Fruit fly (Drosophila melanogaster) whole organism, embryonic: ENCODE data around the gene CG6015.

Source experiments
- ATbp ChIP-seq: fragments of 200-800 bp; sonication (Bioruptor generic); optimal IDR thresholded peaks from 2 replicates; lab custom pipeline; 2017; ENCODE audit warnings: missing biosample characterization, mild to moderate bottlenecking, missing genetic modification characterization, missing genetic modification reagents
- Atf-2 ChIP-seq: fragments of 200-800 bp; sonication (Bioruptor generic); optimal IDR thresholded peaks from 2 replicates; lab custom pipeline; 2016; ENCODE audit warnings: missing biosample characterization, missing genetic modification characterization
- Bteb2 ChIP-seq: fragments of 200-800 bp; sonication (Bioruptor generic); optimal IDR thresholded peaks from 2 replicates; lab custom pipeline; 2016; ENCODE audit warnings: missing biosample characterization, missing genetic modification characterization
- C15 ChIP-seq: fragments of 200-800 bp; sonication (Bioruptor generic); IDR thresholded peaks from 3 replicates; pipeline ENCODE4 v1.3.6; 2022; ENCODE audit warnings: missing biosample characterization, missing genetic modification characterization
- CG10267 ChIP-seq: fragments of 200-800 bp; sonication (Bioruptor generic); optimal IDR thresholded peaks from 2 replicates; lab custom pipeline; 2018; ENCODE audit warnings: missing biosample characterization, mild to moderate bottlenecking, missing genetic modification characterization, moderate library complexity
- CG11085 ChIP-seq: fragments of 200-800 bp; sonication (Bioruptor generic); IDR thresholded peaks from 2 replicates; pipeline ENCODE4 v1.3.6; 2022; ENCODE audit warnings: missing biosample characterization, missing genetic modification characterization
- CG12219 ChIP-seq: fragments of 200-800 bp; sonication (Bioruptor generic); optimal IDR thresholded peaks from 3 replicates; lab custom pipeline; 2018; ENCODE audit warnings: missing biosample characterization, mild to moderate bottlenecking, missing genetic modification characterization
- CG12769 ChIP-seq: fragments of 200-800 bp; sonication (Bioruptor generic); optimal IDR thresholded peaks from 2 replicates; lab custom pipeline; 2019; ENCODE audit warnings: missing biosample characterization, mild to moderate bottlenecking, missing genetic modification characterization, moderate library complexity
- CG14860 ChIP-seq: fragments of 200-800 bp; sonication (Bioruptor generic); IDR thresholded peaks from 3 replicates; pipeline ENCODE4 v1.3.6; 2022; ENCODE audit warnings: missing biosample characterization, missing genetic modification characterization; ENCODE audit not compliant: partially characterized antibody
- CG17612 ChIP-seq: fragments of 200-800 bp; sonication (Bioruptor generic); IDR thresholded peaks from 2 replicates; pipeline ENCODE4 v1.3.6; 2022; ENCODE audit warnings: missing biosample characterization, missing genetic modification characterization
- CG2712 ChIP-seq: fragments of 200-800 bp; optimal IDR thresholded peaks from 3 replicates; lab custom pipeline; 2019; ENCODE audit warnings: missing biosample characterization, mild to moderate bottlenecking, missing genetic modification characterization, moderate library complexity
- CG32532 ChIP-seq: fragments of 200-800 bp; sonication (Bioruptor generic); IDR thresholded peaks from 2 replicates; pipeline ENCODE4 v1.3.6; 2022; ENCODE audit warnings: missing biosample characterization, missing genetic modification characterization
- CG34224 ChIP-seq: fragments of 200-800 bp; sonication (Bioruptor generic); IDR thresholded peaks from 3 replicates; pipeline ENCODE4 v1.3.6; 2022; ENCODE audit warnings: missing biosample characterization, missing genetic modification characterization; ENCODE audit not compliant: partially characterized antibody
- CG6765 ChIP-seq: fragments of 200-800 bp; sonication (Bioruptor generic); optimal IDR thresholded peaks from 3 replicates; lab custom pipeline; 2017; ENCODE audit warnings: missing biosample characterization, mild to moderate bottlenecking, missing genetic modification characterization
- CG6854 ChIP-seq: fragments of 200-800 bp; sonication (Bioruptor generic); optimal IDR thresholded peaks from 3 replicates; lab custom pipeline; 2017; ENCODE audit warnings: missing biosample characterization, mild to moderate bottlenecking, missing genetic modification characterization
- CG7928 ChIP-seq: fragments of 200-800 bp; sonication (Bioruptor generic); optimal IDR thresholded peaks from 2 replicates; lab custom pipeline; 2017; ENCODE audit warnings: missing biosample characterization, mild to moderate bottlenecking, missing genetic modification characterization
- CG7963 ChIP-seq: fragments of 200-800 bp; sonication (Bioruptor generic); IDR thresholded peaks from 3 replicates; pipeline ENCODE4 v1.3.6; 2022; ENCODE audit warnings: missing biosample characterization, missing genetic modification characterization; ENCODE audit not compliant: partially characterized antibody
- CG8089 ChIP-seq: fragments of 200-800 bp; sonication (Bioruptor generic); optimal IDR thresholded peaks from 3 replicates; lab custom pipeline; 2016; ENCODE audit warnings: missing biosample characterization, missing genetic modification characterization
- CG9727 ChIP-seq: fragments of 200-800 bp; sonication (Bioruptor generic); optimal IDR thresholded peaks from 3 replicates; lab custom pipeline; 2017; ENCODE audit warnings: missing biosample characterization, mild to moderate bottlenecking, missing genetic modification characterization
- Ets97D ChIP-seq: fragments of 200-800 bp; sonication (Bioruptor generic); optimal IDR thresholded peaks from 3 replicates; lab custom pipeline; 2016; ENCODE audit warnings: missing biosample characterization, missing genetic modification characterization
- Gsc ChIP-seq: fragments of 200-800 bp; sonication (Bioruptor generic); IDR thresholded peaks from 2 replicates; pipeline ENCODE4 v1.3.6; 2022; ENCODE audit warnings: missing biosample characterization, missing genetic modification characterization
- Gug ChIP-seq: fragments of 200-800 bp; sonication (Bioruptor generic); IDR thresholded peaks from 4 replicates; pipeline ENCODE4 v1.3.6; 2022; ENCODE audit warnings: missing biosample characterization, missing genetic modification characterization
- H15 ChIP-seq: fragments of 200-800 bp; sonication (Bioruptor generic); IDR thresholded peaks from 3 replicates; pipeline ENCODE4 v1.3.6; 2022; ENCODE audit warnings: missing biosample characterization, missing genetic modification characterization
- HLH3B ChIP-seq: fragments of 200-800 bp; sonication (Bioruptor generic); IDR thresholded peaks from 2 replicates; pipeline ENCODE4 v1.3.6; 2022; ENCODE audit warnings: missing biosample characterization, missing genetic modification characterization
- HLH54F ChIP-seq: fragments of 200-800 bp; sonication (Bioruptor generic); optimal IDR thresholded peaks from 3 replicates; lab custom pipeline; 2016; ENCODE audit warnings: missing biosample characterization, missing genetic modification characterization
- Hr3 ChIP-seq: fragments of 200-800 bp; sonication (Bioruptor generic); optimal IDR thresholded peaks from 3 replicates; lab custom pipeline; 2016; ENCODE audit warnings: missing biosample characterization, missing genetic modification characterization
- Meics ChIP-seq: fragments of 200-800 bp; sonication (Bioruptor generic); optimal IDR thresholded peaks from 2 replicates; lab custom pipeline; 2017; ENCODE audit warnings: missing biosample characterization, mild to moderate bottlenecking, missing genetic modification characterization
- Oli ChIP-seq: fragments of 200-800 bp; sonication (Bioruptor generic); optimal IDR thresholded peaks from 2 replicates; lab custom pipeline; 2018; ENCODE audit warnings: missing biosample characterization, mild to moderate bottlenecking, missing genetic modification characterization, moderate library complexity
- Opbp ChIP-seq: fragments of 200-800 bp; sonication (Bioruptor generic); IDR thresholded peaks from 3 replicates; pipeline ENCODE4 v1.3.6; 2022; ENCODE audit warnings: missing biosample characterization, missing genetic modification characterization; ENCODE audit not compliant: partially characterized antibody
- Pdp1 ChIP-seq, 2 experiments: fragments of 200-800 bp; sonication (Bioruptor generic); optimal IDR thresholded peaks; 3 replicates each; lab custom pipeline; 2016; ENCODE audit warnings: missing biosample characterization in 2 of 2, missing genetic modification characterization in 2 of 2, mild to moderate bottlenecking in 1 of 2, moderate library complexity in 1 of 2
- Ravus ChIP-seq: fragments of 200-800 bp; sonication (Bioruptor generic); IDR thresholded peaks from 2 replicates; pipeline ENCODE4 v1.3.6; 2022; ENCODE audit warnings: missing biosample characterization, missing genetic modification characterization
- Sox102F ChIP-seq: fragments of 200-800 bp; sonication (Bioruptor generic); optimal IDR thresholded peaks from 2 replicates; lab custom pipeline; 2018; ENCODE audit warnings: missing biosample characterization, mild to moderate bottlenecking, missing genetic modification characterization, moderate library complexity
- YL-1 ChIP-seq: fragments of 200-800 bp; sonication (Bioruptor generic); optimal IDR thresholded peaks from 3 replicates; lab custom pipeline; 2017; ENCODE audit warnings: missing biosample characterization, mild to moderate bottlenecking, missing genetic modification characterization
- ap ChIP-seq: fragments of 200-800 bp; sonication (Bioruptor generic); IDR thresholded peaks from 2 replicates; pipeline ENCODE4 v1.3.6; 2022; ENCODE audit warnings: missing biosample characterization, missing genetic modification characterization
- bowl ChIP-seq: fragments of 200-800 bp; sonication (Bioruptor generic); IDR thresholded peaks from 2 replicates; pipeline ENCODE4 v1.3.6; 2022; ENCODE audit warnings: missing biosample characterization, missing genetic modification characterization
- dan ChIP-seq: fragments of 200-800 bp; sonication (Bioruptor generic); IDR thresholded peaks from 2 replicates; pipeline ENCODE4 v1.3.6; 2022; ENCODE audit warnings: missing biosample characterization, missing genetic modification characterization
- dm ChIP-seq: fragments of 200-800 bp; sonication (Bioruptor generic); optimal IDR thresholded peaks from 3 replicates; lab custom pipeline; 2016; ENCODE audit warnings: missing biosample characterization, missing genetic modification characterization
- dmrt99B ChIP-seq: fragments of 200-800 bp; sonication (Bioruptor generic); optimal IDR thresholded peaks from 2 replicates; lab custom pipeline; 2018; ENCODE audit warnings: missing biosample characterization, mild to moderate bottlenecking, missing genetic modification characterization, moderate library complexity
- dysf ChIP-seq: fragments of 200-800 bp; sonication (Bioruptor generic); IDR thresholded peaks from 3 replicates; pipeline ENCODE4 v1.3.6; 2022; ENCODE audit warnings: missing biosample characterization, missing genetic modification characterization
- gsb ChIP-seq: fragments of 200-800 bp; sonication (Bioruptor generic); IDR thresholded peaks from 2 replicates; pipeline ENCODE4 v1.3.6; 2022; ENCODE audit warnings: missing biosample characterization, missing genetic modification characterization
- ham ChIP-seq: fragments of 200-800 bp; sonication (Bioruptor generic); IDR thresholded peaks from 2 replicates; pipeline ENCODE4 v1.3.6; 2022; ENCODE audit warnings: missing biosample characterization, missing genetic modification characterization
- kni ChIP-seq: fragments of 200-800 bp; sonication (Bioruptor generic); optimal IDR thresholded peaks from 3 replicates; lab custom pipeline; 2017; ENCODE audit warnings: mild to moderate bottlenecking, missing biosample characterization, missing genetic modification reagents, missing genetic modification characterization
- nom ChIP-seq: fragments of 200-800 bp; sonication (Bioruptor generic); optimal IDR thresholded peaks from 2 replicates; lab custom pipeline; 2017; ENCODE audit warnings: missing biosample characterization, missing genetic modification characterization, mild to moderate bottlenecking, moderate library complexity, missing genetic modification reagents
- sc ChIP-seq, 3 experiments: fragments of >200 bp in 2 of 3; fragments of 200-800 bp in 1 of 3; sonication (Bioruptor generic) in 1 of 3; optimal IDR thresholded peaks; 2 replicates in 2 of 3; 3 replicates in 1 of 3; lab custom pipeline; 2017; ENCODE audit warnings: mild to moderate bottlenecking in 1 of 3, missing biosample characterization in 1 of 3, missing genetic modification characterization in 1 of 3, missing genetic modification reagents in 1 of 3
- ttk ChIP-seq: fragments of 200-800 bp; sonication (Bioruptor generic); IDR thresholded peaks from 2 replicates; pipeline ENCODE4 v2.1.2; 2022; ENCODE audit warnings: missing biosample characterization, missing genetic modification characterization
- twi ChIP-seq: fragments of 200-800 bp; optimal IDR thresholded peaks from 2 replicates; lab custom pipeline; 2019; ENCODE audit warnings: missing biosample characterization, mild to moderate bottlenecking, missing genetic modification characterization, moderate library complexity
- zfh2 ChIP-seq: fragments of 200-800 bp; sonication (Bioruptor generic); optimal IDR thresholded peaks from 2 replicates; lab custom pipeline; 2016; ENCODE audit warnings: missing biosample characterization, missing genetic modification characterization

Gene CG6015

dm6 chr3R:22027743-22028099 lies 6.4 kb downstream of the CG6015 start (continued):
- TF ChIP-seq CG34224 (GFP tag; lab: Robert Waterston, UW) (0 out of 3 replicates have a peak, but pooled peaks have one; percentile 7), dysf (no peak), kni (GFP tag; lab: Kevin White, UChicago) (no peak), ATbp (no peak), HLH54F (GFP tag; lab: Kevin White, UChicago) (no peak), ttk (no peak), CG17612 (GFP tag; lab: Robert Waterston, UW) (no peak), Pdp1 (GFP tag; optimal IDR thresholded peaks at IDR 0.05; lab: Kevin White, UChicago) (peak in 1 of 2 experiments; percentile 97), YL-1 (peak; percentile 26), nom (GFP tag; lab: Kevin White, UChicago) (no peak), Sox102F (no peak), gsb (GFP tag; lab: Robert Waterston, UW) (no peak)

dm6 chr3R:22026922-22027742 lies 7.0 kb downstream of the CG6015 start, which contains the start of the genes Cchl and ND-42:
Gene Cchl (minus strand): TSS chr3R:22027480.
Gene ND-42 (plus strand): TSS chr3R:22027709.
- peak; percentile 97 for TF ChIP-seq CG10267 (tag; lab: Kevin White, UChicago)
- peak; percentile 83 for TF ChIP-seq Meics (GFP tag; lab: Kevin White, UChicago)
- TF ChIP-seq CG7963 (GFP tag; lab: Robert Waterston, UW) = no peak
- peak; percentile 85 for TF ChIP-seq CG2712 (tag; lab: Kevin White, UChicago)
- TF ChIP-seq twi (tag; lab: Kevin White, UChicago) = peak; percentile 67
- TF ChIP-seq sc (optimal IDR thresholded peaks at IDR 0.05; lab: Kevin White, UChicago) = no peak
- peak; percentile 68 for TF ChIP-seq sc (GFP tag; optimal IDR thresholded peaks at IDR 0.05; lab: Kevin White, UChicago)
- TF ChIP-seq ham (GFP tag; lab: Robert Waterston, UW) = no peak
- TF ChIP-seq bowl = 0 out of 2 replicates have a peak, but pooled peaks have one; percentile 36
- peak; percentile 44 for TF ChIP-seq Bteb2
- TF ChIP-seq Ets97D (GFP tag; lab: Kevin White, UChicago) = peak; percentile 68
- peak; percentile 45 for TF ChIP-seq CG7928 (GFP tag; lab: Kevin White, UChicago)
- no peak for TF ChIP-seq Gsc (GFP tag; lab: Robert Waterston, UW)
- TF ChIP-seq zfh2 = peak; percentile 79
- peak; percentile 8 for TF ChIP-seq Ravus (GFP tag; lab: Robert Waterston, UW)
- peak; percentile 52 for TF ChIP-seq CG8089 (GFP tag; lab: Kevin White, UChicago)
- TF ChIP-seq H15 (GFP tag; lab: Robert Waterston, UW) = peak; percentile 42; the same call in 1 of the 3 replicates
- peak; percentile 44; the same call in 3 of the 4 replicates for TF ChIP-seq Gug (GFP tag; lab: Robert Waterston, UW)
- TF ChIP-seq dan (GFP tag; lab: Robert Waterston, UW) = no peak
- TF ChIP-seq CG6765 (GFP tag; lab: Kevin White, UChicago) = peak; percentile 61
- TF ChIP-seq CG12769 (tag; lab: Kevin White, UChicago) = no peak
- TF ChIP-seq CG11085 (GFP tag; lab: Robert Waterston, UW) = no peak
- TF ChIP-seq CG6854 (GFP tag; lab: Kevin White, UChicago) = peak; percentile 23
- peak; percentile 50 for TF ChIP-seq CG12219
- no peak for TF ChIP-seq Opbp (GFP tag; lab: Robert Waterston, UW)
- TF ChIP-seq Oli = peak; percentile 76
- TF ChIP-seq Hr3 (GFP tag; lab: Kevin White, UChicago) = peak; percentile 85
- TF ChIP-seq CG32532 (GFP tag; lab: Robert Waterston, UW) = peak; percentile 73
- TF ChIP-seq C15 (GFP tag; lab: Robert Waterston, UW) = 0 out of 3 replicates have a peak, but pooled peaks have one; percentile 43
- TF ChIP-seq dmrt99B = no peak
- peak; percentile 84 for TF ChIP-seq CG9727 (GFP tag; lab: Kevin White, UChicago)
- TF ChIP-seq Atf-2 (GFP tag; lab: Kevin White, UChicago) = peak; percentile 26
- TF ChIP-seq ap (GFP tag; lab: Robert Waterston, UW) = no peak; the same call in none of the 2 replicates
- peak; percentile 78 for TF ChIP-seq dm
- peak; percentile 69 for TF ChIP-seq HLH3B (GFP tag; lab: Robert Waterston, UW)
- TF ChIP-seq CG14860 (GFP tag; lab: Robert Waterston, UW) = peak; percentile 55; the same call in 1 of the 3 replicates
